Fruit fly (Drosophila melanogaster): Measurements from ENCODE around the gene Rev1.
A peak's percentile ranks its signal among the peaks of the same experiment; 100 is the strongest.

Rev1 gene

dm6 chr3L:613578-614300 lies 40.4 kb upstream of the Rev1 start (continued):
- peak; percentile 31 for TF ChIP-seq CG7786 (GFP tag; optimal IDR thresholded peaks at IDR 0.05)
- TF ChIP-seq twi (tag; optimal IDR thresholded peaks at IDR 0.05) = peak; percentile 94
- TF ChIP-seq CG10267 (tag; optimal IDR thresholded peaks at IDR 0.05) = peak; percentile 65
- no peak for TF ChIP-seq CG16779 (GFP tag; IDR thresholded peaks at IDR 0.05)
- no peak for TF ChIP-seq CG1647 (GFP tag; optimal IDR thresholded peaks at IDR 0.05)
- no peak for TF ChIP-seq peb (GFP tag; IDR thresholded peaks at IDR 0.05)
- TF ChIP-seq fd96Cb (tag; optimal IDR thresholded peaks at IDR 0.05) = peak; percentile 57
- TF ChIP-seq zen (tag; optimal IDR thresholded peaks at IDR 0.05) = peak; percentile 82
- TF ChIP-seq CG11093 (GFP tag; IDR thresholded peaks at IDR 0.05) = no peak
- TF ChIP-seq sqz (GFP tag; optimal IDR thresholded peaks at IDR 0.05) = peak; percentile 22
- peak; percentile 97 for TF ChIP-seq fd102C (GFP tag; optimal IDR thresholded peaks at IDR 0.05)
- TF ChIP-seq Gsc (GFP tag; IDR thresholded peaks at IDR 0.05) = 0 out of 2 replicates have a peak, but pooled peaks have one; percentile 23
- TF ChIP-seq CG12104 (GFP tag; optimal IDR thresholded peaks at IDR 0.05) = no peak
- TF ChIP-seq Gug (GFP tag; IDR thresholded peaks at IDR 0.05) = peak; percentile 43; the same call in 2 of the 4 replicates
- no peak for TF ChIP-seq esg (GFP tag; conservative IDR thresholded peaks at IDR 0.05)
- TF ChIP-seq Vsx1 (GFP tag; optimal IDR thresholded peaks at IDR 0.05) = peak; percentile 15
- TF ChIP-seq Spps (tag; optimal IDR thresholded peaks at IDR 0.05) = peak; percentile 11
- peak; percentile 42 for TF ChIP-seq CG8388 (GFP tag; optimal IDR thresholded peaks at IDR 0.05)
- TF ChIP-seq CG17829 (tag; optimal IDR thresholded peaks at IDR 0.05) = peak; percentile 59
- TF ChIP-seq Hsf (GFP tag; optimal IDR thresholded peaks at IDR 0.05) = peak; percentile 22
- TF ChIP-seq CG7271 (tag; optimal IDR thresholded peaks at IDR 0.05) = peak; percentile 27
- TF ChIP-seq Side (GFP tag; optimal IDR thresholded peaks at IDR 0.05) = no peak
- TF ChIP-seq Blimp-1 (GFP tag; optimal IDR thresholded peaks at IDR 0.05) = peak; percentile 58
- TF ChIP-seq sisA (GFP tag; IDR thresholded peaks at IDR 0.05) = peak; percentile 39; the same call in 1 of the 2 replicates
- TF ChIP-seq az2 (GFP tag; optimal IDR thresholded peaks at IDR 0.05) = peak; percentile 56
- TF ChIP-seq sim (GFP tag; IDR thresholded peaks at IDR 0.05) = peak; percentile 45; the same call in 1 of the 2 replicates
- peak; percentile 27 for TF ChIP-seq ewg (GFP tag; optimal IDR thresholded peaks at IDR 0.05)
- no peak for TF ChIP-seq bowl (GFP tag; IDR thresholded peaks at IDR 0.05)
- peak; percentile 26 for TF ChIP-seq Mad (GFP tag; optimal IDR thresholded peaks at IDR 0.05)
- TF ChIP-seq D (optimal IDR thresholded peaks at IDR 0.05) = peak; percentile 11
- peak; percentile 26 for TF ChIP-seq D (GFP tag; optimal IDR thresholded peaks at IDR 0.05)
- no peak for TF ChIP-seq CG12071 (GFP tag; optimal IDR thresholded peaks at IDR 0.05)
- no peak for TF ChIP-seq pho (GFP tag; optimal IDR thresholded peaks at IDR 0.05)
- TF ChIP-seq CG15269 (tag; optimal IDR thresholded peaks at IDR 0.05) = peak; percentile 0
- peak; percentile 1 for TF ChIP-seq CG6654 (GFP tag; optimal IDR thresholded peaks at IDR 0.05)
- peak in 1 of 3 experiments; percentile 82 for TF ChIP-seq lola (GFP tag; optimal IDR thresholded peaks at IDR 0.05)
- peak; percentile 85 for TF ChIP-seq CG9727 (GFP tag; optimal IDR thresholded peaks at IDR 0.05)
- TF ChIP-seq CG30020 (tag; optimal IDR thresholded peaks at IDR 0.05) = no peak
- no peak for TF ChIP-seq hkb (optimal IDR thresholded peaks at IDR 0.05)
- TF ChIP-seq hkb (GFP tag; IDR thresholded peaks at IDR 0.05) = peak; percentile 54
- peak; percentile 65; the same call in 2 of the 3 replicates for TF ChIP-seq ci (GFP tag; IDR thresholded peaks at IDR 0.05)
- TF ChIP-seq CG8765 (GFP tag; IDR thresholded peaks at IDR 0.05) = peak; percentile 79
- peak; percentile 95 for TF ChIP-seq sens (GFP tag)
- peak; percentile 63; the same call in 2 of the 3 replicates for TF ChIP-seq otp (GFP tag; IDR thresholded peaks at IDR 0.05)
- TF ChIP-seq mld (GFP tag; IDR thresholded peaks at IDR 0.05; ENCODE audit: partially characterized antibody) = no peak
- no peak for TF ChIP-seq luna (GFP tag; optimal IDR thresholded peaks at IDR 0.05)
- TF ChIP-seq Hr3 (GFP tag; optimal IDR thresholded peaks at IDR 0.05) = peak; percentile 42
- peak; percentile 9 for TF ChIP-seq kni (GFP tag; optimal IDR thresholded peaks at IDR 0.05)
- peak; percentile 48; the same call in 2 of the 3 replicates for TF ChIP-seq dysf (GFP tag; IDR thresholded peaks at IDR 0.05)
- TF ChIP-seq mirr (GFP tag; optimal IDR thresholded peaks at IDR 0.05) = no peak
